Fruit fly (Drosophila melanogaster): ENCODE results near the gene cmb.
A peak's percentile ranks its signal among the peaks of the same experiment; 100 is the strongest.

cmb gene

DNA sequence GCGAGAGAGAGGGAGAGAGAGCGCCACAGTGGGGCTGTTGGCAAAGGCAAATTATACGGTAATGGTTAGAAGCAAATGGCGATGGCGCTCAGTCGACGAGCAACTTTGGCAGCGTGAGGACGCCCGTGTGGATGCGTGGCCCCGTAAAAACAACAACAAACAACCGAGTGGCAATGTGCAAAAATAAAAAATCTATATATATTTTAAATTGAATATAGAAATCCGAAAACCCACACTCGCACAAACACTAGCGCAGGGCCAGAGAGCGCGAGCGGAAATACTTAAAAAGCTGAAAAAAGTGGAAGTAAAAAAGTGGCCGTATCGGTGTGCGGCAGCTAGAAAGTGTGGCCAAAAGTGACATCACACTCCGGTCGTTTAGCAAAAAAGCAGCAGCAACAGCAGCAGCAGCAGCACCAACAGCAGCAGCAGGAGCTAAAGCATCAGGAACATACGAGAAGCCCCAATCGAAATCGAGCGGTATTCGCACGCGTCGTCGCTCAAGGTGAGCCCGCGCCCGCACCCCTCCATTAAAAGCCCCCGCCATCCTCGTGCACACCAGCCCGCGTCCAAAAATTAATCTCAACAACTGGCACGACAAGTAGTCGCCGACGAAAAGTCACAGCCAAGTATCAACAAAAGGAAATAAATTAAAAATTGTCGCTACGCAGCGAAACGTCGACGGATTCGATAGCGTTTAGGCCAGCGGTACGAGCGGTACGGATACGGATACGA, 35.2 kb downstream of the cmb start, which contains the start of gene stv:
TSS of gene stv (plus strand) at position 89 of the 732 bp plus-strand sequence.
- no peak for TF ChIP-seq CTCF (optimal IDR thresholded peaks at IDR 0.05)
- no peak for TF ChIP-seq CG8478 (optimal IDR thresholded peaks at IDR 0.05)

DNA sequence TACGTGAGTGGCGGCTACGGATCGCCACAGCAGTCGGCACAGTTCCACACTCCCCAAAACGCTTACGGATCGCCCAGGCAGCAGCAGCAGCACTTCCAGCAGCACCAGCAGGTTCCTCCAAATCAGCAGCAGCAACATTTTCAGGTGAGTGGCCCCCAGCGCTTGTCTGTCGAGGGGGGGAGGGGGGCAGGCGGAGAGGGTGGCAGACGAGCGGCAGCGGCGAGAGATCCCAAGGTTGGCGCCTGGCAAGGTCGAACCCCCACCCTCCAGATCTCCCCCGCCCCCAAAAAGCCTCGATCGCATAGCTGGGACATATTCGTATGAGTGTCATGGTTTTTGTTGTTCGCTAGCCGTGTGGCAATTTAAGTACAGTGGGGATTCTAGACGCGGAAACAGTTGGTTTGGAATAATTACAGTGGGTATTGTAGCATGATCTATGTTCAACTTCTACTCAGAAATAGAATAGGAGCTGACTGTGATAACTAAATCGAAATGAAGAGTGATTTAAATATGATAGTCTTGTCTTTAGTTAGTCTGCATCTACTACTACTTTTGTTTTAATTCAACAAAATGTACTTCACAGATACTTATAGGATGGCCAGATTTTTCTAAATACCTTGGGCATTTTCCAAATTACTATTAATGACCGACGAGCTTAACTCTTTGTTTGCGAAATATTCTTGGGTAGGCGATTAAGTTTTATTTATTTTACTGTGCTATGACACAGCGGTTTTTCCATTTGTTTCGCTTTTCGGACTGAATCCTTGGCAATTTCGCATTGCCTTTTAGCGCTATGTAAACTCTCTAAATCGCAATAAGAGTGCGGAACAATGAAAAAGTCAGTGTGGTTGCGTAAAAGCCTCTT, 36.2 kb downstream of the cmb start:
- no peak for TF ChIP-seq CTCF (optimal IDR thresholded peaks at IDR 0.05)
- TF ChIP-seq CG8478 (optimal IDR thresholded peaks at IDR 0.05) = no peak

DNA sequence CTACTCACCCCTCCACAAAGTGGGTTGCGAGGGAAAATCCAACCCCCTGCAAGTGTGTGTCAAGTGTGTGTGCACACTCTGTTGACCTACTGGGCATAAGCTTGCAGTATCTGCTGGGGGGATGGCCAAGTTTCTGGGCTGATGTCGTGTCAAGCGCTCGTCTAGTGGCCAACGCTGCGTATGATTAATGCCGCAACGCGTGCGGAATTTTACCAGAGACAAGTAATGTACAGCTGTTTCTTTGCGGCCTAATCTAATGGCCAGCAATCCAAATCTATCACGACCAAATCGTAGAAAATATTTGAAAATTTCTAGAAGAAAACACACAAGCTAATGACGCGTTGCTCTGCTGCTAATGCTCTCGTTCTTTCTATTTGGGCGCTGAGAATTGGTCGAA, 36.8 kb downstream of the cmb start:
- TF ChIP-seq CTCF (optimal IDR thresholded peaks at IDR 0.05) (no peak), CG8478 (optimal IDR thresholded peaks at IDR 0.05) (no peak)

DNA sequence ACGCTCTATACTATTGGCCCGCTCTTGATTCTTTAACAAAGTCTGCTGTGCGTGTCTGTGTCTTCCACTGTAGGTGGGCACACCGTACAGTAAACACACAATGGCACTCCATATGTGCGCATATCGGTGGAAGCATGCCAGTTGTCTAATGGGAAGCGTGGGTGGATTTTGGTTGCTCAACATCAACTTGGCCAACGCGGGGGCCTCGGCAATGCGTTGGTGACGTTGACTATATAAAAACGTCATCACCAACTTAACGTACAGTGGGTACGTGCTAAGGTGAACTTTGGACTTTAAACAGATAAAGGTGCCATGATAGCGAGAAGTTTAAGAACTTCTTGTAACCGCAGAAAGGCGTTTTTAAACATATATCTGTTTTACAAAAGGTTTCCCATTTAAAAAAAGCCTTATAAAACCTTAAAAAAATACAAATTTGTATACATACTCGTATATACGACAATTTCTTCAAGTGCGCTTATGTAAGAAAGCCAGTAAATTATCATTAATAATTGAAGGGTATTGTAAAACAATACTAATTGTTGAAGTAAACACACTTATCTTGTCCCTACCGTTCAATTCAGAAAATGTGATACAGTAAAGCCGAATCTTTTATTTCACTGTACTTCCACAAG, 37.3 kb downstream of the cmb start:
- TF ChIP-seq CTCF (optimal IDR thresholded peaks at IDR 0.05) = no peak
- TF ChIP-seq CG8478 (optimal IDR thresholded peaks at IDR 0.05) = no peak

DNA sequence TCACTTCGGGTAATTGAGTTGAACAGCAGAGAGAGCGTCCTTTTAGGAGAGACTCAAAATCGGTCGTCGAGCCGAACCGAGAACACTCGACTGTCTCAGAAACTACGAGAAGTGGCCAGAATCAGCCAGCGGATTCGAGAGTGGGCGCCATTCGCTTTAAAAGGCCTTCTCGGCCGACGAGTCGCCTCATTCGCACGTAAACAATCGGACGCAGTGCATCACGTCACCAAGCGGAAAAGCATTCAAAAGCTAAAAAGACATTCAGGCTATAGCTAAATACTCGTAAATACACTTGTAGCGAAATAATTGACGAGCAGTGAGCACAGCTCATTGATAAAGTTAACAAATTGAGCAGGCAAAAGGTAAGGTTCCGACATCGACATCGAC, 37.8 kb downstream of the cmb start:
- no peak for TF ChIP-seq CG8478 (optimal IDR thresholded peaks at IDR 0.05)
- TF ChIP-seq CTCF (optimal IDR thresholded peaks at IDR 0.05) = no peak

DNA sequence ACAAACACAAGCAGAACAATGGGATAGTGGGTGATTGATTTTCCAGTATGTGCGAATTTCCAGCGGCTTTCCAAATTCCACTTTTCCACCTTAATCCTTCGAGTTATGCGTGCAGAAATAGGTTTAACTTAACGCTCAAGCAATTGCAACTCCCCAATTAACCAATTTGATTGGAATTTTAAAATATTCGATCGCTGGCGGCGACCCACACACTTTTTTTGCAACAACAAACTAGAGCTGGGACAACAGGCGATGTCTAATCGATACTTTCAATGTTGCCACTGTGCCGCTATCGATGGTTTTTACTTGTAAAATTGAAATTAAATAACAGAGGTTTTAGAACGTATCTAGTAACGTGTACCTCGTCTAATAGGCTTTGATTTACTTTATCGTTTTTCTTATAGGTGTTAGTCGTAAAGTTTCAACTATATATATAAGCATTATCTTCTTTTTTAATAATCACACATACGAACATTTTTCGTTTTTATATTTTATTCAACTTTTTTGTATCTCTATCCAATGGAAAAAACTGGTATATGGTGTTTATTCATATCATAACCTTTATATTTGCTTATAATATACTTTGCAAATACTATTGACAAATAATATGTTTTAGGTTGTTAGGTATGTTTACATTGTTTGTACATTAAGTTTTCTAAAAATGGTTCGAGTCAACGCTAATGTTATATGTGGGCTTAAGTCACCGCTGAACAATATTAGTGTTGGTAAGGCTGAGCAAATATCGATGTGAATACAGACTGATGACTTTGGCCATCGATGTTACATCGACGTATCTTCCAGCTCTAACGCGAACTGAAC, 43.9 kb downstream of the cmb start, which contains the start of the genes Abp1 and Tgi:
TSS of gene Abp1 (minus strand) at position 240 of the 819 bp plus-strand sequence.
TSS of gene Tgi (plus strand) at position 757 of the 819 bp plus-strand sequence.
- TF ChIP-seq CG8478 (optimal IDR thresholded peaks at IDR 0.05) = no peak
- TF ChIP-seq CTCF (optimal IDR thresholded peaks at IDR 0.05) = peak; percentile 58 to 59

DNA sequence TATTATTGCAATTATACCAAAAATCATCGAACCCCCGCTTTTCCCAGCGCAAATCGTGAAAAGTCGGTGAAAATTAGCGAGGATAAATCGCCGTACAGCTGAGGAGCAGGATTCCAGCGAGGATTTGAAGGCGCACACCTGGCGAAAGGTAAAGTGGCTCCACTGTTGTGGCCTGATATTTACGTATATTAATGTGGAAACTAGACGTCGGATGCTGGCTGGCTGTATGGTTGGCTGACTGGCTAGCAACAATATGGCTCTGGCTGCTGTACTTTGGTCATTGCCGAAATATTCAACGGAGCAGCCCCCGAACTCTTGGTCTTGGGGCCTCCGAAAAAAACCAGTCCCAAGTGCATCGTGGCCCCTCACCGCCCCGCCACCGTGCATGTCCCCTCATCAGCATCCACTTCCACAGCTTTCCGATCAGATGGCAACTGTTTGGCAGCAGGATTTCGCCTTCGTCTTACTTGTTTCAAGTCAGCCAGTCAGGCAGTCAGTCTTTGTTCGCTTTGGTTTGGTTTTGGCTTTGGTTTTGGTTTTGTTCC, 44.5 kb downstream of the cmb start:
- TF ChIP-seq CG8478 (optimal IDR thresholded peaks at IDR 0.05) (no peak), CTCF (optimal IDR thresholded peaks at IDR 0.05) (no peak)

DNA sequence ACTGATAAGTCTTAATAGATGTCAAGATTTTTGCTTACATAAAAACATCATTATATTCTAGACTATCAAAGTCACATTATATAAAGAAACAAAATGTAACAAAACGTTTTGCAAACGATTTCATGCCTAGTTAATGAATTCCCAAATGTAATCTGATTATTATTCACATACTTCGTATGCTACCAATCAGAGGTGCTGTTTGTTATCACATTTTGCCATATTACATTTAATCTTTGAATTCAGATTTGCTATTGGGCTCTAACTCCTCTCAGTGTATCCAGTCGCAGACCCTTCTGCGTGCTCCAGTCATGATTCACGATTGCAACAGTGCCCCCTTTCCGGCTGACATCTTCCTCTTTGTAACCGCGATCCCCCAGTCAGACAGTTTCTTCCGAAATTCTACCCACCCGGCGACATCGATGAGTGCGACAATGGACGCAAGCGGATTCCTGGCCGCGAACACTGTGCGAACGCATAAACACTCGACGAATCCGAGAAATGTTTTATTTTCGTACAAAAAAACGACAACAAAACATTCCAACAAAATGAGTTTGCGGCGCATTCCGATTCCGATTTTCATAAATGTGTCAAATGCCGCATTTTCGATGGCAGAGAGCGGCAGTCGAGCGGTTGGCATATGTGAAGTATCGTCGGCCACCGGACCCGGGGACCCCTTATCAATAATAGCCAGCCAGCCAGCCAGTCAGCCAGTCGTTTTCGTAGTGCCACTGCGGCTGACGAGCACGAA, 45.9 kb downstream of the cmb start:
- no peak for TF ChIP-seq CG8478 (optimal IDR thresholded peaks at IDR 0.05)
- TF ChIP-seq CTCF (optimal IDR thresholded peaks at IDR 0.05) = no peak

DNA sequence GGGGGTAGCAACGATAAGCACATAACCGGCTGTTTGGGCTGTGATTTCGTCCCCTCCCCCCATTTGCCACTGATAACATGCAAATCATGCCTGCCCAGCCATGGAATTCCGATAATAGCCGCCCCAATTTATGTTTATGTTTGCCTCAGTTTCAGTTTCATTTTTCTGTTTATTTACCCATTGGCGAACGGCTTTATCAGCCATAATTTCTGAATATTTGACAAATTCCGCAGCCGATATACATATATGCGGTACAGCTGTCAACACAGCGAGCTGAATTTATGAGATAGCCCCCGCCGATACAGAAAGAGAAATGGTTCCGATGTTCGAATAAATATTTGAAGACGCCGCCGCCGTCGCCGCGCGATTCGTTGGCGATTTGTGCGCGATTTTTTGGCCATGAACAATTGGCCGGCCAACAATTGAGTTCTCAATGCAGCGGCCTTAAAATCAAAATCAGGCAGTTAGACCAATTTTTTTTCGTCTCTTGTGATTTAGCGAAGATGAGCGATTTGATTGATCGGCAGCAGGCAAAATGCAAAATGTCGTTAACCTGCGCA, 46.9 kb downstream of the cmb start:
- TF ChIP-seq CG8478 (optimal IDR thresholded peaks at IDR 0.05) (no peak), CTCF (optimal IDR thresholded peaks at IDR 0.05) (no peak)

DNA sequence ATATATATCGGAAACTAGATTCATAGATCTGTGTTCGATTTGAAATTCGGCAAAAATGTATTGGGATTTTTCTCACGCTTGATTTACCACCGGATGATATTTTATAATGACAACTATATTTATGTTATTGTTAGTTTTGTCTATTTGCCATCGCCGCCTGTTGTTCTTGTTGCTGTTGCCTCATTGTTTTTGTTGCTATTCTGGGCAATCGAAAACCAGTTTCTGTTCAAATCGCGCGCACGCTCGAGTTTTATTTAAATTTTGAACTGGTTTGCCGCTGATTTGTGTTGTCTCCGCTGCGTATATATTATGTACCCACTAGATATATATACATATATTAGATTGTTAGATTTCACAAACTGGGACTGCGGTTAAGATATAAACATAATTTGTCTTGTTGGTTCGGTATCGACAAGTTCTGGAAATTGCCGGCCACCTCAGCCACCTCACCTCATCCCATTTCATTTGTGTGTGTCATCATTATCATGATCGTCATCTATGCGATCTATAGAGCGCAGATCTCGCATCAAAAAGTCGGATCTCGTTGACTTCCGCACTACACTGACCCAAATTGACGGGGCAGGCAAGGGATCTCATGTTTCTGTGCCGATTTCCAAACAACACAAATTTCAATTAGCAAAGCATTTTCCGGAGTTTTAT, 48.4 kb downstream of the cmb start:
- TF ChIP-seq CTCF (optimal IDR thresholded peaks at IDR 0.05) (no peak), CG8478 (optimal IDR thresholded peaks at IDR 0.05) (no peak)

DNA sequence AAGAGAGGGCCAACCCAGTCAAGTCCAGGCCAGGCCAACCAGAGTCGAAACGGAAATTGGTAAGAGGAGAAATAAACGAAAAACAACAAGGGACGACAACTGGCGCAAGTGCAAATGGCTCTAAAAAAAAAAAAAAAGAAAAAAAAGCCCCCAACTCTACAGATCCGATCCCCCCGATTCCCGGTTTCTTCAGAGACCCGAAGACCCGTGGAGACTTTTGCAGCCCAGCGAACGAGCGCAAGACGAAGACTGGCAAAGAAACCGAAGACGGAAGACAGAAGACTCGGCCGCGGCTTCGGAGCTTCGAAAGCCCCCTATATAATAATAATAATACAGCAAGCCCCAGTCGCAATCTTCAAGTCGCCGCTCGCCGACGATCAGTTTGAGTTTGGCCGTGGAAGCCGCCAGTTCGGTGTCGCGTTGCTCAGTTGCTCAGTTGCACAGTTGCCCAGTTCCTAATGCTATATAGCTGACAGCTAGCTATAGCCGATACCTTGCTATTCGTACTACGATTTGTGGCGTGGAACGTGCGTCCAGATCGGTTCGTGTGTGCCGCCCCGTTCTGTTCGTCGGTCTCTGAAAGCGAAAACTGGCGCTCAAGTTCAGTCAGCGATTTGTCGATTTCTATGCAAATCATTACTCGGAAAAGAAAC, 52.1 kb downstream of the cmb start:
- TF ChIP-seq CG8478 (optimal IDR thresholded peaks at IDR 0.05) (no peak), CTCF (optimal IDR thresholded peaks at IDR 0.05) (no peak)

DNA sequence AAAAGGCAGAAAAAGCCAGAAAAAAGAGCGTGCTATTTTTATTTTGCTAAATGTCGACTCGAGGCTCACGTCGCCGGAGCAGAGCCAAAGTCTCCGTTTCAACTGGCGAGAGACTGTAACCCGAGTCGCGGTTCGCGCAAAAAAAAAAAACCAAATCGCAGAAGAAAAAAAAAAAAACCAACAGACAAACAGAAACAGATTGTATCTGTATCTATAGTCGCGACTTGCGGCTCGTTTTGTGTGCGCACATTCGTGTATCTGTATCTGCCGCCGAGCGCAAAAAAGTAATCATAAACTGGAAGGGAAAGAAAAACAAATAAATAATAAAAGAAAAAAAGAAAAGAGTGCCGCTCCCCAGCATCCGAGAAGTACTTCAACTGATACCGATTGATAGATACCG, 52.7 kb downstream of the cmb start:
- TF ChIP-seq CG8478 (optimal IDR thresholded peaks at IDR 0.05) = no peak
- no peak for TF ChIP-seq CTCF (optimal IDR thresholded peaks at IDR 0.05)

All from S2 (cell line).